Fruit fly (Drosophila melanogaster) whole organism, prepupa: ENCODE results near the gene CG8031.
A peak's percentile ranks its signal among the peaks of the same experiment; 100 is the strongest.

ENCODE experiments used
- Blimp-1 ChIP-seq: fragments of 200-800 bp; sonication (Bioruptor generic); optimal IDR thresholded peaks from 3 replicates; lab custom pipeline; 2017; ENCODE audit warnings: missing biosample characterization, missing genetic modification characterization, mild to moderate bottlenecking, moderate library complexity, missing genetic modification reagents
- CG10631 ChIP-seq: fragments of 200-800 bp; sonication (Bioruptor generic); optimal IDR thresholded peaks from 2 replicates; lab custom pipeline; 2016; ENCODE audit warnings: missing biosample characterization, missing genetic modification characterization
- CG10669 ChIP-seq: fragments of 200-800 bp; sonication (Bioruptor generic); optimal IDR thresholded peaks from 3 replicates; lab custom pipeline; 2018; ENCODE audit warnings: missing biosample characterization, mild to moderate bottlenecking, missing genetic modification characterization, moderate library complexity
- CG11294 ChIP-seq: fragments of 200-800 bp; sonication (Bioruptor generic); IDR thresholded peaks from 2 replicates; pipeline ENCODE4 v1.3.6; 2022; ENCODE audit warnings: missing biosample characterization, missing genetic modification characterization
- CG11762 ChIP-seq: fragments of 200-800 bp; sonication (Bioruptor generic); optimal IDR thresholded peaks from 3 replicates; lab custom pipeline; 2016; ENCODE audit warnings: missing biosample characterization, missing genetic modification characterization; ENCODE audit not compliant: insufficient read depth
- CG16779 ChIP-seq: fragments of 200-800 bp; sonication (Bioruptor generic); optimal IDR thresholded peaks from 3 replicates; lab custom pipeline; 2017; ENCODE audit warnings: missing biosample characterization, mild to moderate bottlenecking, missing genetic modification characterization
- CG3032 ChIP-seq: fragments of 200-800 bp; optimal IDR thresholded peaks from 2 replicates; lab custom pipeline; 2019; ENCODE audit warnings: missing biosample characterization, mild to moderate bottlenecking, missing genetic modification characterization, moderate library complexity
- CG31627 ChIP-seq: fragments of 200-800 bp; sonication (Bioruptor generic); optimal IDR thresholded peaks from 3 replicates; lab custom pipeline; 2016; ENCODE audit warnings: missing biosample characterization, missing genetic modification characterization
- CG32006 ChIP-seq: fragments of 200-800 bp; sonication (Bioruptor generic); optimal IDR thresholded peaks from 3 replicates; lab custom pipeline; 2017; ENCODE audit warnings: missing biosample characterization, mild to moderate bottlenecking, missing genetic modification characterization
- CG34406 ChIP-seq: fragments of 200-800 bp; sonication (Bioruptor generic); optimal IDR thresholded peaks from 3 replicates; lab custom pipeline; 2016; ENCODE audit warnings: missing biosample characterization, missing genetic modification characterization
- CG3919 ChIP-seq: fragments of 200-800 bp; sonication (Bioruptor generic); optimal IDR thresholded peaks from 3 replicates; lab custom pipeline; 2016; ENCODE audit warnings: missing biosample characterization, missing genetic modification characterization
- CG4318 ChIP-seq: fragments of 200-800 bp; sonication (Bioruptor generic); optimal IDR thresholded peaks from 3 replicates; lab custom pipeline; 2017; ENCODE audit warnings: missing biosample characterization, mild to moderate bottlenecking, missing genetic modification characterization
- CG6163 ChIP-seq: fragments of 200-800 bp; sonication (Bioruptor generic); IDR thresholded peaks from 3 replicates; pipeline ENCODE4 v1.3.6; 2022; ENCODE audit warnings: missing biosample characterization, missing genetic modification characterization
- CG6808 ChIP-seq: fragments of 200-800 bp; sonication (Bioruptor generic); optimal IDR thresholded peaks from 3 replicates; lab custom pipeline; 2017; ENCODE audit warnings: missing biosample characterization, missing genetic modification characterization, mild to moderate bottlenecking, moderate library complexity, missing genetic modification reagents
- CG6854 ChIP-seq: fragments of 200-800 bp; sonication (Bioruptor generic); optimal IDR thresholded peaks from 2 replicates; lab custom pipeline; 2017; ENCODE audit warnings: missing biosample characterization, mild to moderate bottlenecking, missing genetic modification characterization
- CG7368 ChIP-seq: fragments of 200-800 bp; sonication (Bioruptor generic); optimal IDR thresholded peaks from 3 replicates; lab custom pipeline; 2016; ENCODE audit warnings: missing biosample characterization, missing genetic modification characterization
- CG8119 ChIP-seq: fragments of 200-800 bp; sonication (Bioruptor generic); IDR thresholded peaks from 3 replicates; pipeline ENCODE4 v1.3.6; 2022; ENCODE audit warnings: missing biosample characterization, missing genetic modification characterization
- CG8319 ChIP-seq: fragments of 200-800 bp; sonication (Bioruptor generic); optimal IDR thresholded peaks from 3 replicates; lab custom pipeline; 2016; ENCODE audit warnings: missing biosample characterization, missing genetic modification characterization
- CG8632 ChIP-seq: fragments of 200-800 bp; sonication (Bioruptor generic); optimal IDR thresholded peaks from 3 replicates; lab custom pipeline; 2016; ENCODE audit warnings: missing biosample characterization, missing genetic modification characterization
- CG9139 ChIP-seq: fragments of 200-800 bp; sonication (Bioruptor generic); optimal IDR thresholded peaks from 3 replicates; lab custom pipeline; 2017; ENCODE audit warnings: missing biosample characterization, mild to moderate bottlenecking, missing genetic modification characterization
- Eip75B ChIP-seq: fragments of 200-800 bp; sonication (Bioruptor generic); optimal IDR thresholded peaks from 3 replicates; lab custom pipeline; 2016; ENCODE audit warnings: missing biosample characterization, missing genetic modification characterization
- Eip78C ChIP-seq: fragments of 200-800 bp; sonication (Bioruptor generic); peaks from one replicate; lab custom pipeline; 2016; ENCODE audit warnings: missing biosample characterization, missing genetic modification characterization
- Eip93F ChIP-seq: fragments of 200-800 bp; sonication (Bioruptor generic); optimal IDR thresholded peaks from 2 replicates; lab custom pipeline; 2016; ENCODE audit warnings: missing biosample characterization, mild to moderate bottlenecking, missing genetic modification characterization
- Ets96B ChIP-seq: fragments of 200-800 bp; optimal IDR thresholded peaks from 2 replicates; lab custom pipeline; 2019; ENCODE audit warnings: missing biosample characterization, mild to moderate bottlenecking, missing genetic modification characterization, moderate library complexity
- Hr38 ChIP-seq: sonication (Bioruptor generic); optimal IDR thresholded peaks from 2 replicates; lab custom pipeline; 2016; ENCODE audit warnings: missing biosample characterization, missing genetic modification characterization
- Hr39 ChIP-seq: fragments of 200-800 bp; sonication (Bioruptor generic); optimal IDR thresholded peaks from 2 replicates; lab custom pipeline; 2016; ENCODE audit warnings: missing biosample characterization, missing genetic modification characterization
- Hr4 ChIP-seq: fragments of 200-800 bp; sonication (Bioruptor generic); optimal IDR thresholded peaks from 3 replicates; lab custom pipeline; 2016; ENCODE audit warnings: missing biosample characterization, missing genetic modification characterization
- Lpt ChIP-seq: fragments of 200-800 bp; sonication (Bioruptor generic); optimal IDR thresholded peaks from 3 replicates; lab custom pipeline; 2016; ENCODE audit warnings: missing biosample characterization, missing genetic modification characterization
- OdsH ChIP-seq: fragments of 200-800 bp; sonication (Bioruptor generic); optimal IDR thresholded peaks from 3 replicates; lab custom pipeline; 2016; ENCODE audit warnings: missing biosample characterization, missing genetic modification characterization
- Smox ChIP-seq: fragments of 200-800 bp; sonication (Bioruptor generic); optimal IDR thresholded peaks from 3 replicates; lab custom pipeline; 2016; ENCODE audit warnings: missing biosample characterization, missing genetic modification characterization
- Sox102F ChIP-seq: fragments of 200-800 bp; sonication (Bioruptor generic); optimal IDR thresholded peaks from 2 replicates; lab custom pipeline; 2016; ENCODE audit warnings: missing biosample characterization, mild to moderate bottlenecking, missing genetic modification characterization
- Sox14 ChIP-seq: fragments of 200-800 bp; sonication (Bioruptor generic); optimal IDR thresholded peaks from 3 replicates; lab custom pipeline; 2016; ENCODE audit warnings: missing biosample characterization, missing genetic modification characterization
- Sox15 ChIP-seq: fragments of 200-800 bp; sonication (Bioruptor generic); optimal IDR thresholded peaks from 3 replicates; lab custom pipeline; 2016; ENCODE audit warnings: missing biosample characterization, missing genetic modification characterization
- achi ChIP-seq: fragments of 200-800 bp; sonication (Bioruptor generic); optimal IDR thresholded peaks from 3 replicates; lab custom pipeline; 2016; ENCODE audit warnings: missing biosample characterization, missing genetic modification characterization
- acj6 ChIP-seq: fragments of 200-800 bp; sonication (Bioruptor generic); optimal IDR thresholded peaks from 3 replicates; lab custom pipeline; 2016; ENCODE audit warnings: missing biosample characterization, missing genetic modification characterization
- cyc ChIP-seq: fragments of 200-800 bp; sonication (Bioruptor generic); optimal IDR thresholded peaks from 3 replicates; lab custom pipeline; 2016; ENCODE audit warnings: missing biosample characterization, missing genetic modification characterization
- dac ChIP-seq: fragments of 200-800 bp; sonication (Bioruptor generic); optimal IDR thresholded peaks from 2 replicates; lab custom pipeline; 2017; ENCODE audit warnings: missing biosample characterization, mild to moderate bottlenecking, missing genetic modification characterization
- dsx ChIP-seq: fragments of 200-800 bp; optimal IDR thresholded peaks from 3 replicates; lab custom pipeline; 2019; ENCODE audit warnings: missing biosample characterization, mild to moderate bottlenecking, missing genetic modification characterization, moderate library complexity; ENCODE audit not compliant: poor library complexity, severe bottlenecking
- eg ChIP-seq: fragments of 200-800 bp; sonication (Bioruptor generic); IDR thresholded peaks from 3 replicates; pipeline ENCODE4 v1.3.6; 2022; ENCODE audit warnings: missing biosample characterization, missing genetic modification characterization
- esn ChIP-seq: fragments of 200-800 bp; sonication (Bioruptor generic); optimal IDR thresholded peaks from 2 replicates; lab custom pipeline; 2016; ENCODE audit warnings: missing biosample characterization, mild to moderate bottlenecking, missing genetic modification characterization, moderate library complexity
- fd59A ChIP-seq: fragments of 200-800 bp; sonication (Bioruptor generic); optimal IDR thresholded peaks from 2 replicates; lab custom pipeline; 2017; ENCODE audit warnings: missing biosample characterization, mild to moderate bottlenecking, missing genetic modification characterization, missing genetic modification reagents
- fd85E ChIP-seq: fragments of 200-800 bp; sonication (Bioruptor generic); optimal IDR thresholded peaks from 3 replicates; lab custom pipeline; 2016; ENCODE audit warnings: missing biosample characterization, missing genetic modification characterization
- fkh ChIP-seq: fragments of 200-800 bp; sonication (Bioruptor generic); optimal IDR thresholded peaks from 3 replicates; lab custom pipeline; 2017; ENCODE audit warnings: missing biosample characterization, mild to moderate bottlenecking, missing genetic modification characterization, moderate library complexity
- lz ChIP-seq: fragments of 200-800 bp; sonication (Bioruptor generic); optimal IDR thresholded peaks from 3 replicates; lab custom pipeline; 2016; ENCODE audit warnings: missing biosample characterization, missing genetic modification characterization
- net ChIP-seq: fragments of 200-800 bp; sonication (Bioruptor generic); optimal IDR thresholded peaks from 3 replicates; lab custom pipeline; 2016; ENCODE audit warnings: missing biosample characterization, missing genetic modification characterization
- pdm3 ChIP-seq: fragments of 200-800 bp; sonication (Bioruptor generic); optimal IDR thresholded peaks from 3 replicates; lab custom pipeline; 2016; ENCODE audit warnings: missing biosample characterization, missing genetic modification characterization
- salr ChIP-seq, 2 experiments: fragments of 200-800 bp; sonication (Bioruptor generic); optimal IDR thresholded peaks; 3 replicates each; lab custom pipeline; 2016 to 2018; ENCODE audit warnings: missing biosample characterization in 2 of 2, missing genetic modification characterization in 2 of 2, mild to moderate bottlenecking in 1 of 2
- spab ChIP-seq: fragments of 200-800 bp; sonication (Bioruptor generic); optimal IDR thresholded peaks from 2 replicates; lab custom pipeline; 2017; ENCODE audit warnings: missing biosample characterization, mild to moderate bottlenecking, missing genetic modification characterization, missing genetic modification reagents
- ss ChIP-seq, 2 experiments: fragments of 200-800 bp; sonication (Bioruptor generic); optimal IDR thresholded peaks; 2 replicates in 1 of 2; 3 replicates in 1 of 2; lab custom pipeline; 2017 to 2018; ENCODE audit warnings: mild to moderate bottlenecking in 2 of 2, missing biosample characterization in 2 of 2, missing genetic modification characterization in 2 of 2, moderate library complexity in 1 of 2
- svp ChIP-seq: fragments of 200-800 bp; sonication (Bioruptor generic); peaks from one replicate; lab custom pipeline; 2016; ENCODE audit warnings: missing biosample characterization, missing genetic modification characterization

CG8031 gene

DNA sequence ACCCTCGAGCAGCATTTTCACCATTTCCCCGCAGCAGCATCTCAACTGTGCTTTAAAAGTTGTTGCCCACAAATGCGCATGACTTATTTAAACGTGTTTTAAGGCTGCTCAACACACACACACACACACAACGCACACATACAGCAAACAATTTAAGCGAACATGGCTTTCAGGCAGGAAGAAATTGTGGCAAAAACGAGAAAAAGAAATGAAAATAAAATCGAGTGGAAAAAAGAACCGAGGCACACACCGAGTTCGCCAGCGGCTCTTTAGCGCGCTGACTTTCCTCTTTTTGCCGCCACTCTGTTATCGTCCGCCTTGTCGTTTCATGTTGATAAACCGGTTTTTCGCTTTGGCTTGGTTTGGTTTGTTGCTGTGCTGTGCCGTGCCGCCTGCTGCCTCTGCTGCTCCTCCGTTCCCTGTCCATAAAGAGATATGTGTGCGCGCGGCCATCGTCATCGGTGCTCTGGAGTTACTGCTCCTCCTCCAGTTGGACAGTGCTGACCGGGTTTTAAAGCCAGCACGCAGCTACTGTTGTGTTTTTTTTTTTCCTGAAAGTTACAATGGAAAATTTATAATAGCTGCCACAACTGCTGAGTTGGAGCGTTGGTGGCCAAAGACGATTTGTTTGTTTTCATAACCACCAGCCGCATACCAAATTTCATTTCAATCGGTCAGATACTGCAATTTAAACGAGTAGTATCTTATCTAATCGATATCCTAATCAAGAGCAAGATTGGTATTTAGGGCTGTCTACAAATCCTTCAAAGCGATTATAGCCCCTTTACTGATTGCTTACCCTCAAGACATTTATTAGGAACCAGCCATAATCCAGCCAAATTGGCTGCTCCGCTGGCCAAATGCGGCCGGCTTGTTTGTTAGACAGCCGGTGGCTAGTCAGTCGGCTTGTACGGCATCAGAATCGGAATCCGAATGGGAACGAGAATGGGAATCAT is 5.0 kb upstream of the CG8031 start:
- no peak for TF ChIP-seq fd85E (GFP tag; lab: Kevin White, UChicago)
- peak; percentile 19 for TF ChIP-seq net
- peak; percentile 60 for TF ChIP-seq Lpt (GFP tag; lab: Kevin White, UChicago)
- peak; percentile 17 for TF ChIP-seq Eip75B (GFP tag; lab: Kevin White, UChicago)
- TF ChIP-seq CG11762 (GFP tag; lab: Kevin White, UChicago) = no peak
- TF ChIP-seq CG3032 (tag; lab: Kevin White, UChicago) = no peak
- no peak for TF ChIP-seq svp (GFP tag; lab: Kevin White, UChicago)
- no peak for TF ChIP-seq acj6 (GFP tag; lab: Kevin White, UChicago)
- no peak for TF ChIP-seq CG3919 (GFP tag; lab: Kevin White, UChicago)
- TF ChIP-seq cyc (GFP tag; lab: Kevin White, UChicago) = peak; percentile 4
- peak; percentile 61 for TF ChIP-seq dsx
- TF ChIP-seq spab = peak; percentile 47
- peak; percentile 51 to 70 for TF ChIP-seq ss (GFP tag; optimal IDR thresholded peaks at IDR 0.05; lab: Kevin White, UChicago)
- TF ChIP-seq CG16779 (tag; lab: Kevin White, UChicago) = peak; percentile 46
- no peak for TF ChIP-seq fd59A (GFP tag; lab: Kevin White, UChicago)
- no peak for TF ChIP-seq Sox15
- peak; percentile 6 for TF ChIP-seq OdsH
- no peak for TF ChIP-seq CG11294 (GFP tag; lab: Robert Waterston, UW)
- TF ChIP-seq Blimp-1 (GFP tag; lab: Kevin White, UChicago) = peak; percentile 32
- TF ChIP-seq Eip78C (GFP tag; lab: Kevin White, UChicago) = peak; percentile 84
- peak; percentile 18 for TF ChIP-seq Eip93F
- no peak for TF ChIP-seq achi (GFP tag; lab: Kevin White, UChicago)
- TF ChIP-seq salr (GFP tag; optimal IDR thresholded peaks at IDR 0.05; lab: Kevin White, UChicago) = no peak
- peak; percentile 50; the same call in 1 of the 3 replicates for TF ChIP-seq CG6163 (GFP tag; lab: Robert Waterston, UW)
- TF ChIP-seq esn (GFP tag; lab: Kevin White, UChicago) = peak; percentile 11
- TF ChIP-seq CG6808 (GFP tag; lab: Kevin White, UChicago) = peak; percentile 42
- peak; percentile 21 for TF ChIP-seq fkh (GFP tag; lab: Kevin White, UChicago)
- no peak for TF ChIP-seq Sox14 (GFP tag; lab: Kevin White, UChicago)
- no peak for TF ChIP-seq CG10669
- no peak for TF ChIP-seq Hr39
- peak; percentile 40; the same call in 2 of the 3 replicates for TF ChIP-seq CG8119
- TF ChIP-seq CG31627 (GFP tag; lab: Kevin White, UChicago) = no peak
- peak; percentile 23 for TF ChIP-seq CG9139 (GFP tag; lab: Kevin White, UChicago)
- no peak for TF ChIP-seq Hr4 (GFP tag; lab: Kevin White, UChicago)
- TF ChIP-seq dac (GFP tag; lab: Kevin White, UChicago) = no peak
- TF ChIP-seq lz (GFP tag; lab: Kevin White, UChicago) = no peak
- no peak for TF ChIP-seq Hr38 (GFP tag; lab: Kevin White, UChicago)
- TF ChIP-seq pdm3 (GFP tag; lab: Kevin White, UChicago) = no peak
- TF ChIP-seq Ets96B = peak; percentile 14
- no peak for TF ChIP-seq CG34406 (GFP tag; lab: Kevin White, UChicago)
- TF ChIP-seq CG32006 (GFP tag; lab: Kevin White, UChicago) = peak; percentile 22
- TF ChIP-seq eg (GFP tag; lab: Robert Waterston, UW) = 0 out of 3 replicates have a peak, but pooled peaks have one; percentile 5
- TF ChIP-seq CG7368 = no peak
- TF ChIP-seq CG8632 = no peak
- TF ChIP-seq CG8319 (GFP tag; lab: Kevin White, UChicago) = no peak
- TF ChIP-seq CG10631 (GFP tag; lab: Kevin White, UChicago) = peak; percentile 74
- no peak for TF ChIP-seq Sox102F
- TF ChIP-seq Smox (GFP tag; lab: Kevin White, UChicago) = no peak
- no peak for TF ChIP-seq CG6854 (GFP tag; lab: Kevin White, UChicago)
- TF ChIP-seq CG4318 (GFP tag; lab: Kevin White, UChicago) = no peak
